Worm (Caenorhabditis elegans): ENCODE measurements around the gene cyp-13A3.

The cyp-13A3 gene

DNA sequence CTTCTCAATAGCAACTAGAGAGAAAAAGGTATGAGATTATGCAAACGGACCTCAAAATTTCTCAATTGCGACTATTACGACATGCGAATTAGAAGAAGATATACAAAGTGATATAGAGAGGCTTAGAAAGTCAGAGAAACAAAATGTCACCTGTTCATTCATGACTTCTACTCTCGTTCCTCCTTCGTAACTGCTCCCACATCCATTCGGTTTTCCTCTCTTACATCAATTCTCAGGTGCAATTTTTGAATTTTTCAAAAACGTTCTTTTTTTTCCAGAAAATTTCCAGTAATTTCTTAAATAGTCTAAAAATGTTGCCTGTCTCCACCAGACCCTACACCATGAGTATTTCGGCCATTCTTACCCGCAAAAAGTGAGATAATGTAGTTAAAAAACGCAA lies 28.4 kb downstream of the cyp-13A3 start:
- TF ChIP-seq dao-5 (tag; optimal IDR thresholded peaks at IDR 0.05) (no peak), him-1 (tag; optimal IDR thresholded peaks at IDR 0.05) (no peak)

DNA sequence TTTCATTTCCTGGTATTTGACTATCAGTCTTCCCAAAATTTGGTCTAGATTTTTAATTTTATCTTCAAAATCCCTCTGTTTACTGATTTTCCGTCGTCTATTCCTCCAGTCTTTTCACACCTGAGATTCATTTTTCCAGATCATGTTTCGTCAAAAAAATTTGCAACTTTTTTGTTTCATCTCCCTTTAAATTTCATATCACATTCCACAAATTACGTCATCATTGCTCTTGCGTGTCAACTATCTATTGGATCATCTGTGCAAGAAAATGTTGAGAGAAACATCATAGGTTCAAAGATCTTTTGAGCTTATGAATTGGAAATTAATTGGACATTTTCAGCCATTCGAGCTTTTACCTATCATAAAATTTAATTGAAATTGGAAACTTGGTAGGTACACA lies 33.7 kb downstream of the cyp-13A3 start:
- no peak for TF ChIP-seq W03F9.2 (tag; optimal IDR thresholded peaks at IDR 0.05)
- TF ChIP-seq him-1 (tag; optimal IDR thresholded peaks at IDR 0.05), result no peak
- no peak for TF ChIP-seq dao-5 (tag; optimal IDR thresholded peaks at IDR 0.05)

DNA sequence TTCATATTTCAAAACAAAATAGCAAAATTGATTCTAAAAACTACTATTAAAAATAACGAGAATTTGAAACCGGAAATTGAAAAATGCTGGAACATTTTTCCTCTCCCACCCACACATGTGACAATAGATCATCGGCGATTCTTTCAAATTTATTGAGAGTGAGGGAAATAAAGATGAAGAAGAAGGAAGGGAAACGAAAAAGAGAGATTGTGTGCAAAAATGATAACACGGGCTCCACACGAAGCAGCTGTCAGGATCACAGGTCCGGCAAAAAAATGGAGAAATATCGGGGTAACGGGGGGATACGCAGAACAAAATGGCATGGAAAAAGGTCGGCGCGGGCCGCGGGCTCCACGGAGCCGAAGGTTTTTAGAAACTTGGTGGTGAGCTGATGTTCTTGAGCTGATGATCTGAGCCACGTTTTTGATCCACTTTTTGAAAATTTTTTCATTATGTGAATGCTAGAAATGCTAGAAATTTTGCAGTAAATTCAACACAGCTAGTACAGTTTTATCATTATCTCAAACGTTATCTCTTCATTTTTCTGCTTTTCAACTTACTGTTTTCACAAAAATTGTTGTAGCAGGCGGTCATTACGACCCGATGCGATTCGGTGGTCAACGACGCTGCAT lies 35.3 kb downstream of the cyp-13A3 start, which contains the start of gene shk-1:
shk-1 (plus strand) TSS at position 582 of the 632 bp plus-strand sequence.
- TF ChIP-seq dao-5 (tag; optimal IDR thresholded peaks at IDR 0.05) (no peak), W03F9.2 (tag; optimal IDR thresholded peaks at IDR 0.05) (no peak), him-1 (tag; optimal IDR thresholded peaks at IDR 0.05) (no peak)

DNA sequence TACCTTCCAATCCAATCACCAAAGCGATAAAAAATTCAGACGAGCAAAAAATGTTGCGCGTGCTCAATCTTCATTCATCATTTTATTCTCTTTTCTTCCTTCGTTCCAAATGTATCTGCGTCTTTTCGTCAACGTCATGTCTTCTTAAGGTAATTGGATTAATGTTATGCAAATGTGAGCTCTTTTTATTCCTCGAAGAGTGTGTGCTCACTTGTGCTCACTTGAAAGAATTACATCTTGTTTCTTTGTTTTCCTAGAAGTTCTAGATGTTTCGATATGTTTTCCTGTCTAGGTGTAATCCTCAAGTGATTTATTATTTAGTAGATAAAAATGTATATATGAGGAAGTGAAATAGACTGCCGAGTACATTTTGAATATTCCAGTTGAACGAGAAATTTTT lies 37.7 kb downstream of the cyp-13A3 start:
- no peak for TF ChIP-seq him-1 (tag; optimal IDR thresholded peaks at IDR 0.05)
- no peak for TF ChIP-seq dao-5 (tag; optimal IDR thresholded peaks at IDR 0.05)
- TF ChIP-seq W03F9.2 (tag; optimal IDR thresholded peaks at IDR 0.05), result no peak

DNA sequence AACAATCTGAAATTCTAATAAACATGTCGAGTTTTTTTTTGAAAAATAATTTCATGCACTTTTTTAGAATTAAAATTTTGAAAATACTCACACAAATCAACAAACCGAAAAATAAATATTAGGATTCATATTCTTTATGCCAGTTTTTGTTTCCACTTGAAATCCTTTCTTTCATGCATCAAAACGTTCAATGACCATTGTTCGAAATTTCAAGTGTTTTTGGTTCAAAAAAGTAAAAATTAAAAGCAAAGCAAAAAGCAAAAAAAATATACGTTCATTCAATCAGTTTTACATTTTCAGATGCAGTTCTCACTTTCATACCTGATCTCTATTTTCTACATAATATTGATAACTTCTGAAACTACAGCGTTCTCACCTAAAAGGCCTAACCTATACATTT lies 39.4 kb downstream of the cyp-13A3 start, which contains the start of gene ZK1321.1:
ZK1321.1 (plus strand) TSS at position 301 of the 400 bp plus-strand sequence.
- no peak for TF ChIP-seq dao-5 (tag; optimal IDR thresholded peaks at IDR 0.05)
- TF ChIP-seq him-1 (tag; optimal IDR thresholded peaks at IDR 0.05), result no peak
- no peak for TF ChIP-seq W03F9.2 (tag; optimal IDR thresholded peaks at IDR 0.05)

DNA sequence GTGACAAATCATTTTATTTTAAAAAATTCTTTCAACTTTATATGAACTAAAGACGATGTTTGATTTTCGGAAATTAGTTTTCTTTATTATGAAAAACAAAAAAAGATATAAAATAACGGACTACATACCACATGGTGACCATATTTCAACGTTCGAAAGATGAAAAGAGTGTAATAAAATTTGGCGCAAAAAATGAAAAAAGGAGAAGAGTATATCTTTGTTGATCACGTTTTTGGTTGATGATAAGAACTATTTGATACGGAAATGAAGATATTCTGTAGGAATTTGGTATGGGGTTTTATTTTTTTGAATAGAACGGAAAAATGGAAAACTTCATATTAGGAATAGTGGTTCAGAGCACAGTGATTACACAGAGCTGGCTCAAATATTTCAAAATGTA lies 40.0 kb downstream of the cyp-13A3 start, which contains the start of gene Y53C12B.7:
Y53C12B.7 (minus strand) TSS at position 163 of the 400 bp plus-strand sequence.
- TF ChIP-seq W03F9.2 (tag; optimal IDR thresholded peaks at IDR 0.05) (no peak), him-1 (tag; optimal IDR thresholded peaks at IDR 0.05) (no peak), dao-5 (tag; optimal IDR thresholded peaks at IDR 0.05) (no peak)

DNA sequence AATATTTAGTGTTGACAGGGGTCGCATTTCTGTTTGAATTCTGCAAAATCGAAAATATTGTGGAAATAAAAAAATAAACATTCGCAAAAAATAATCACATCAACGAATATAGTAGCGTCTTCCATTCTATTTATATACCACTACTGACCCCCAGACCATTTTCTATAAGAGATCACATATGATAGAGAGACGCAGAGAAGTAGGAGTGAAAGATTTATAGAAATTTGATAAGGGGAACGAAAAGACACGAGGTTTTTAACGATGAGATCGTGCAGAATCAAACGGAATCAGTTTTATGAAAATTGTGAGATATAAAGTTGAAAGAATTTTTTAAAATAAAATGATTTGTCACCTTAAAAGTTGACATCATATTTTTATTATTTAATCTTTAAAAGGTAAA lies 40.8 kb downstream of the cyp-13A3 start:
- no peak for TF ChIP-seq dao-5 (tag; optimal IDR thresholded peaks at IDR 0.05)
- no peak for TF ChIP-seq him-1 (tag; optimal IDR thresholded peaks at IDR 0.05)
- no peak for TF ChIP-seq W03F9.2 (tag; optimal IDR thresholded peaks at IDR 0.05)

DNA sequence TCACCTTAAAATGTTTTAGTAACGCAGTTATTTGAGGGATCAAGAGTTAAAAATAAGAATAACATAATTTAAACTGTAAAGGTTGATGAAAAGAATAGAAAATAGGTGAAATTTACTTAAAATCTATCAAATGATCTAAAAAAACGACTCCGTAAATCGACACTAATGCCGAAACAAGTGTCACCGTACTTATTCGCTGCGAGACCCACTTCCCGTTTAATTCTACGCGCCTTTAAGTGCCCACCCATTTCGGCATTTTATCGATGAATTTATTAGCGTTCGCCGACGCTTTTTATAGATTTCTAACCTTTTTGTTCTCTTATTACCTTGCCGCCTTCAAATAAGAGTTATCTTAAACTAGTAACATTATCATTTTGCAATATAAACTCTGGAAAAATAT lies 47.0 kb downstream of the cyp-13A3 start, which contains the start of the genes Y53C12B.1 and nos-3:
Y53C12B.1 (minus strand) TSS at position 10 of the 400 bp plus-strand sequence.
nos-3 (plus strand) TSS at position 248 of the 400 bp plus-strand sequence.
- TF ChIP-seq W03F9.2 (tag; optimal IDR thresholded peaks at IDR 0.05) (peak; percentile 85), dao-5 (tag; optimal IDR thresholded peaks at IDR 0.05) (no peak), him-1 (tag; optimal IDR thresholded peaks at IDR 0.05) (peak; percentile 14)

DNA sequence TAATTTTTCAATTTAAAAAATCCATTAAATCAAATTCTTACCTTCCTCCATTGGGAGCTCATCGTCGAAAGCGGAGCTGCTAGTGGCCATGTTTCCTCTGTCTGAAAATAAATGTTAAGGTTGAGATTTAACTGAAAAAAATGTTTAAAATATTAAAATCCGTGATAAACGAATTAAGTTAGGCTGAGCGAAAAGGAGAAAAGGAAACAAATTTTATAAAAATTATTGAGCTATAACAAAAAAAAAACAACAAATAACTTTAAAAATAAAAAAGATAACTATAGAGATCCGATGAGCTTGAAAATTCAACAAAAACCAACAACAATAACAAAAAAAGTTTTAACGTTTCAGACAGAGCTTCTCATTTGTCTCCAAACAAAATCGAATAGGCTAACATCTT lies 50.3 kb downstream of the cyp-13A3 start, which contains the start of gene pno-1:
pno-1 (minus strand) TSS at position 101 of the 400 bp plus-strand sequence.
- TF ChIP-seq dao-5 (tag; optimal IDR thresholded peaks at IDR 0.05) (no peak), him-1 (tag; optimal IDR thresholded peaks at IDR 0.05) (no peak), W03F9.2 (tag; optimal IDR thresholded peaks at IDR 0.05) (no peak)

DNA sequence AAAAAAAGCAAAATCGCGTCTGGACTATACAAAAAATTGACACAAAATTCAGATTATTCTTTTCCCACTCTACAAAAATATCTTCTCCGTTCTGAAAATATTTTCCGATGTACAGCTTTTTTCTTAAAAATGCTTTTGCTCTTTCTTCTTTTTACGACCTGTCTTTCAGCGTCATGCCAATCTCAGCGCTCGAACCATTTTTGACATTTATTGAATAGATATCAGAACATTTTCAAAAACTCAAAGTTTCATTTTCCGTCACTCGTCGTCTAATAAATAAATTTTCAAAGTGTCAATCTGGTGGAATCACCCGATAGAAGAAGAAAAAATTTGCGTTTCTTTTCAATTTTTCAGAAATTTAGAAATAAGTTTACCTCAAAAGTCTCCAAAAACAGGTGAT lies 51.7 kb downstream of the cyp-13A3 start:
- TF ChIP-seq him-1 (tag; optimal IDR thresholded peaks at IDR 0.05) (no peak), dao-5 (tag; optimal IDR thresholded peaks at IDR 0.05) (no peak), W03F9.2 (tag; optimal IDR thresholded peaks at IDR 0.05) (no peak)

DNA sequence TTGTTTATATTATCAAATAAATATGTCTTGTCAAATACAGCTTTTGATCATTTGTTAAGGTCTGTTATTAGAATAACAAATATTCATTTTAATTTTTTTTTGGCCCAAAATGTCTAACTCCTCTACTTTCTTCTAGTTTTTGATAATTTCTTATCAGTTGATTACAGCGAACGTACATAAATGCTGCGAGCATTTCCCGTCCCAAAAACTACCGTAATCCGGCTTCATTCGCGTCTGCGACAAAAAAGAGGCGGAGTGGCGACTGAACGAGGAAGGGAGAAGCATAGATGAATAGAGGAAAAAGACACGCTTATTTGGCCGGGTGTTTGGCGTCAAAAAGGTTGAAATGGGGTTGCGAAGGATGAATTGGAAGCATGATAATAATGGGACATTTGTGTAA lies 52.5 kb downstream of the cyp-13A3 start:
- TF ChIP-seq dao-5 (tag; optimal IDR thresholded peaks at IDR 0.05) (no peak), him-1 (tag; optimal IDR thresholded peaks at IDR 0.05) (no peak), W03F9.2 (tag; optimal IDR thresholded peaks at IDR 0.05) (no peak)

DNA sequence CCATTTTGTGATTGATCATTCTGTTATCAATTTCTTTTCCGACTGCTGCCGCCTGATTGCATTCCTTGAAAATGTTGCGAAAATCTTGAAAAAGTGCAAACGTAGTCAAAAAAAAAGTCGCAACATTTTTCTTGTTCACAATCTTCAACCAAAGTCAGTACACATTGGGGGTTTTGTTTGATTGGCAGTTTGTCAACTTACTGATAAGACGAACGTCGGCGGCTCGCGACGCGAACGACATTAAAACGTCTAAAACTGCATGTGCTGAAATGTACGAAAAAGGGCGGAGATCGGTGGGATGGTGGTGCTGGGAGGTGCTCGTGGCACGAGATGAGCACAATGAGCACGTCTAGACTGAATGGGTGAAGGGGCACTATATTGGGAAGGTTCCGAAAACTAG lies 54.3 kb downstream of the cyp-13A3 start:
- TF ChIP-seq dao-5 (tag; optimal IDR thresholded peaks at IDR 0.05) (no peak), W03F9.2 (tag; optimal IDR thresholded peaks at IDR 0.05) (no peak), him-1 (tag; optimal IDR thresholded peaks at IDR 0.05) (no peak)

All from whole organism, L4/young adult.